Fruit fly (Drosophila melanogaster): Measurements from ENCODE around the gene Top2.
A peak's percentile ranks its signal among the peaks of the same experiment; 100 is the strongest.

Top2 gene

dm6 chr2L:19415859-19416258 lies 37.4 kb downstream of the Top2 start (continued):
- TF ChIP-seq toy (GFP tag; IDR thresholded peaks at IDR 0.05) (no peak), Gug (GFP tag; IDR thresholded peaks at IDR 0.05) (no peak), ind (GFP tag; optimal IDR thresholded peaks at IDR 0.05) (no peak), CG15514 (GFP tag; optimal IDR thresholded peaks at IDR 0.05) (no peak), HLH54F (GFP tag; optimal IDR thresholded peaks at IDR 0.05) (peak; percentile 8), Gsc (GFP tag; IDR thresholded peaks at IDR 0.05) (no peak), usp (GFP tag; optimal IDR thresholded peaks at IDR 0.05) (no peak), Camta (GFP tag; optimal IDR thresholded peaks at IDR 0.05) (no peak), ac (GFP tag; optimal IDR thresholded peaks at IDR 0.05) (no peak), CG31441 (GFP tag; IDR thresholded peaks at IDR 0.05) (no peak), CG4328 (GFP tag; optimal IDR thresholded peaks at IDR 0.05) (no peak), TFAM (GFP tag; optimal IDR thresholded peaks at IDR 0.05) (no peak), Lhr (GFP tag; optimal IDR thresholded peaks at IDR 0.05) (no peak), tgo (GFP tag; IDR thresholded peaks at IDR 0.05) (no peak), CG18599 (GFP tag; optimal IDR thresholded peaks at IDR 0.05) (no peak), CG16813 (GFP tag; IDR thresholded peaks at IDR 0.05; ENCODE audit: partially characterized antibody) (no peak), CG2875 (GFP tag; optimal IDR thresholded peaks at IDR 0.05) (no peak), CG6689 (GFP tag; IDR thresholded peaks at IDR 0.05) (no peak), crol (GFP tag; IDR thresholded peaks at IDR 0.05) (no peak), hkb (optimal IDR thresholded peaks at IDR 0.05) (no peak), hkb (GFP tag; IDR thresholded peaks at IDR 0.05) (0 out of 2 replicates have a peak, but pooled peaks have one; percentile 36), CG17186 (GFP tag; optimal IDR thresholded peaks at IDR 0.05) (no peak), abd-A (tag; optimal IDR thresholded peaks at IDR 0.05) (no peak), Asciz (GFP tag; optimal IDR thresholded peaks at IDR 0.05) (no peak), ATbp (GFP tag; optimal IDR thresholded peaks at IDR 0.05) (no peak), cas (GFP tag; IDR thresholded peaks at IDR 0.05) (no peak), lab (GFP tag; optimal IDR thresholded peaks at IDR 0.05) (peak; percentile 31), CG14710 (tag; optimal IDR thresholded peaks at IDR 0.05) (no peak), CG15601 (tag; optimal IDR thresholded peaks at IDR 0.05) (no peak), vfl (GFP tag; optimal IDR thresholded peaks at IDR 0.05) (no peak), Hmr (GFP tag; optimal IDR thresholded peaks at IDR 0.05) (no peak), CG6683 (GFP tag; optimal IDR thresholded peaks at IDR 0.05) (no peak), Adf1 (GFP tag; IDR thresholded peaks at IDR 0.05) (0 out of 2 replicates have a peak, but pooled peaks have one; percentile 23), CG11247 (GFP tag; IDR thresholded peaks at IDR 0.05) (no peak), CkIIα-i1 (GFP tag; IDR thresholded peaks at IDR 0.05) (no peak), sqz (GFP tag; optimal IDR thresholded peaks at IDR 0.05) (no peak), CG13624 (GFP tag; optimal IDR thresholded peaks at IDR 0.05) (no peak), trem (tag; optimal IDR thresholded peaks at IDR 0.05) (no peak), nerfin-1 (tag; optimal IDR thresholded peaks at IDR 0.05) (no peak), CrebB (tag; optimal IDR thresholded peaks at IDR 0.05) (no peak), CG9727 (GFP tag; optimal IDR thresholded peaks at IDR 0.05) (no peak), ara (GFP tag; IDR thresholded peaks at IDR 0.05) (no peak), CG8281 (tag; optimal IDR thresholded peaks at IDR 0.05) (no peak), CG1233 (GFP tag; optimal IDR thresholded peaks at IDR 0.05) (no peak), CG4730 (GFP tag; IDR thresholded peaks at IDR 0.05) (no peak), CG18764 (GFP tag; optimal IDR thresholded peaks at IDR 0.05) (no peak), otp (GFP tag; IDR thresholded peaks at IDR 0.05) (no peak), CG3163 (GFP tag; optimal IDR thresholded peaks at IDR 0.05) (no peak), Dip3 (GFP tag; optimal IDR thresholded peaks at IDR 0.05) (no peak), D (optimal IDR thresholded peaks at IDR 0.05) (no peak), D (GFP tag; optimal IDR thresholded peaks at IDR 0.05) (no peak), CG13287 (GFP tag; IDR thresholded peaks at IDR 0.05; ENCODE audit: partially characterized antibody) (no peak)

Data from whole organism, embryonic.